Worm (Caenorhabditis elegans) whole organism, late embryonic: ENCODE results near the gene srd-39.

ENCODE experiments used
- C38D4.7 ChIP-seq: fragments of 200-800 bp; sonication (Bioruptor generic); optimal IDR thresholded peaks from 2 replicates; lab custom pipeline; 2018; ENCODE audit warnings: mild to moderate bottlenecking, missing genetic modification characterization, moderate library complexity, missing compliant biosample characterization
- F13H6.1 ChIP-seq: sonication (generic microtip); optimal IDR thresholded peaks from 2 replicates; lab custom pipeline; 2016; ENCODE audit warnings: missing genetic modification characterization, missing compliant biosample characterization
- K02D7.2 ChIP-seq: sonication (generic microtip); optimal IDR thresholded peaks from 2 replicates; lab custom pipeline; 2017; ENCODE audit warnings: mild to moderate bottlenecking, missing genetic modification characterization, missing compliant biosample characterization
- K09A11.1 ChIP-seq: sonication (generic microtip); optimal IDR thresholded peaks from 2 replicates; lab custom pipeline; 2017; ENCODE audit warnings: antibody characterized with exemption, mild to moderate bottlenecking, missing genetic modification characterization, missing compliant biosample characterization; ENCODE audit not compliant: insufficient read depth
- T23F11.4 ChIP-seq: fragments of 200-800 bp; sonication (Bioruptor generic); optimal IDR thresholded peaks from 2 replicates; lab custom pipeline; 2018; ENCODE audit warnings: mild to moderate bottlenecking, missing genetic modification characterization, missing compliant biosample characterization
- Y22D7AL.16 ChIP-seq: sonication (generic microtip); optimal IDR thresholded peaks from 2 replicates; lab custom pipeline; 2016; ENCODE audit warnings: missing genetic modification characterization, missing compliant biosample characterization
- ahr-1 ChIP-seq: sonication (generic microtip); optimal IDR thresholded peaks from 2 replicates; lab custom pipeline; 2016; ENCODE audit warnings: missing genetic modification characterization, missing compliant biosample characterization
- ama-1 ChIP-seq: fragments of 150-350 bp; optimal IDR thresholded peaks from 2 replicates; lab custom pipeline; 2014
- ceh-14 ChIP-seq: sonication (generic microtip); optimal IDR thresholded peaks from 2 replicates; lab custom pipeline; 2016; ENCODE audit warnings: missing genotype, missing genetic modification characterization, missing compliant biosample characterization
- ceh-18 ChIP-seq: sonication (generic microtip); optimal IDR thresholded peaks from 2 replicates; lab custom pipeline; 2016; ENCODE audit warnings: missing genetic modification characterization, missing compliant biosample characterization
- ceh-19 ChIP-seq: fragments of 200-800 bp; sonication (Bioruptor generic); optimal IDR thresholded peaks from 2 replicates; lab custom pipeline; 2018; ENCODE audit warnings: mild to moderate bottlenecking, missing genetic modification characterization, missing compliant biosample characterization
- ceh-30 ChIP-seq: fragments of 150-350 bp; optimal IDR thresholded peaks from 2 replicates; lab custom pipeline; 2014; ENCODE audit warnings: missing biosample characterization, missing genetic modification characterization
- ceh-31 ChIP-seq: sonication (generic microtip); optimal IDR thresholded peaks from 2 replicates; lab custom pipeline; 2016; ENCODE audit warnings: missing genetic modification characterization, missing compliant biosample characterization
- ceh-45 ChIP-seq: fragments of 200-800 bp; sonication (Bioruptor generic); IDR thresholded peaks from 2 replicates; pipeline ENCODE4 v1.3.6; 2022; ENCODE audit warnings: missing genetic modification reagents, missing genetic modification characterization, missing compliant biosample characterization
- ceh-48 ChIP-seq: sonication (generic microtip); optimal IDR thresholded peaks from 2 replicates; lab custom pipeline; 2016; ENCODE audit warnings: missing genetic modification characterization, inconsistent platforms, missing compliant biosample characterization
- ceh-6 ChIP-seq: fragments of 200-800 bp; sonication (Bioruptor generic); optimal IDR thresholded peaks from 2 replicates; lab custom pipeline; 2018; ENCODE audit warnings: mild to moderate bottlenecking, missing genetic modification characterization, missing compliant biosample characterization
- ceh-9 ChIP-seq: sonication (generic microtip); optimal IDR thresholded peaks from 2 replicates; lab custom pipeline; 2016; ENCODE audit warnings: mild to moderate bottlenecking, missing genetic modification characterization, inconsistent platforms, missing compliant biosample characterization
- dmd-4 ChIP-seq: sonication (generic microtip); optimal IDR thresholded peaks from 2 replicates; lab custom pipeline; 2016; ENCODE audit warnings: borderline replicate concordance, missing genetic modification characterization, missing compliant biosample characterization
- dve-1 ChIP-seq: sonication (generic microtip); optimal IDR thresholded peaks from 2 replicates; lab custom pipeline; 2017; ENCODE audit warnings: antibody characterized with exemption, mild to moderate bottlenecking, missing genetic modification characterization, missing compliant biosample characterization
- elt-4 ChIP-seq: sonication (generic microtip); optimal IDR thresholded peaks from 2 replicates; lab custom pipeline; 2016; ENCODE audit warnings: missing genetic modification characterization, missing compliant biosample characterization
- ets-4 ChIP-seq: sonication (generic microtip); optimal IDR thresholded peaks from 2 replicates; lab custom pipeline; 2016; ENCODE audit warnings: missing genetic modification characterization, missing compliant biosample characterization
- fax-1 ChIP-seq: sonication (generic microtip); optimal IDR thresholded peaks from 2 replicates; lab custom pipeline; 2016; ENCODE audit warnings: missing genotype, missing genetic modification characterization, missing compliant biosample characterization
- fkh-10 ChIP-seq: fragments of 150-350 bp; optimal IDR thresholded peaks from 2 replicates; lab custom pipeline; 2014; ENCODE audit warnings: missing biosample characterization, missing genetic modification reagents, missing genetic modification characterization
- fkh-6 ChIP-seq: sonication (generic microtip); optimal IDR thresholded peaks from 2 replicates; lab custom pipeline; 2016; ENCODE audit warnings: missing genetic modification characterization, missing compliant biosample characterization
- hlh-13 ChIP-seq: fragments of 200-800 bp; sonication (Bioruptor generic); optimal IDR thresholded peaks from 2 replicates; lab custom pipeline; 2018; ENCODE audit warnings: mild to moderate bottlenecking, missing genetic modification characterization, missing compliant biosample characterization
- hlh-15 ChIP-seq: sonication (generic microtip); optimal IDR thresholded peaks from 2 replicates; lab custom pipeline; 2016; ENCODE audit warnings: missing genetic modification characterization, missing compliant biosample characterization
- hlh-8 ChIP-seq: sonication (generic microtip); optimal IDR thresholded peaks from 2 replicates; lab custom pipeline; 2016; ENCODE audit warnings: missing genotype, missing genetic modification characterization, missing compliant biosample characterization
- lim-6 ChIP-seq: sonication (generic microtip); optimal IDR thresholded peaks from 2 replicates; lab custom pipeline; 2016; ENCODE audit warnings: missing genetic modification characterization, missing compliant biosample characterization
- lin-11 ChIP-seq: fragments of 200-800 bp; sonication (Bioruptor generic); optimal IDR thresholded peaks from 2 replicates; lab custom pipeline; 2018; ENCODE audit warnings: mild to moderate bottlenecking, missing genetic modification characterization, missing compliant biosample characterization
- madf-2 ChIP-seq: sonication (generic microtip); optimal IDR thresholded peaks from 2 replicates; lab custom pipeline; 2017; ENCODE audit warnings: missing genetic modification characterization, missing compliant biosample characterization
- mec-3 ChIP-seq: sonication (generic microtip); optimal IDR thresholded peaks from 2 replicates; lab custom pipeline; 2016; ENCODE audit warnings: borderline replicate concordance, missing genetic modification characterization, missing compliant biosample characterization
- nfya-1 ChIP-seq: sonication (generic microtip); optimal IDR thresholded peaks from 2 replicates; lab custom pipeline; 2017; ENCODE audit warnings: missing genetic modification characterization, mild to moderate bottlenecking, missing compliant biosample characterization, antibody characterized with exemption, moderate library complexity
- nhr-11 ChIP-seq: fragments of 150-350 bp; optimal IDR thresholded peaks from 2 replicates; lab custom pipeline; 2014; ENCODE audit warnings: missing biosample characterization, missing genetic modification characterization
- nhr-232 ChIP-seq: sonication (generic microtip); optimal IDR thresholded peaks from 2 replicates; lab custom pipeline; 2016; ENCODE audit warnings: missing genetic modification characterization, missing compliant biosample characterization
- pag-3 ChIP-seq: sonication (generic microtip); optimal IDR thresholded peaks from 2 replicates; lab custom pipeline; 2016; ENCODE audit warnings: missing compliant biosample characterization, missing genetic modification characterization, borderline replicate concordance
- pat-9 ChIP-seq: fragments of 200-800 bp; sonication (Bioruptor generic); optimal IDR thresholded peaks from 2 replicates; lab custom pipeline; 2018; ENCODE audit warnings: mild to moderate bottlenecking, missing genetic modification characterization, moderate library complexity, missing compliant biosample characterization
- pax-1 ChIP-seq: fragments of 150-350 bp; optimal IDR thresholded peaks from 2 replicates; lab custom pipeline; 2014; ENCODE audit warnings: missing biosample characterization, missing genetic modification characterization
- pha-2 ChIP-seq: sonication (generic microtip); optimal IDR thresholded peaks from 2 replicates; lab custom pipeline; 2017; ENCODE audit warnings: mild to moderate bottlenecking, missing genetic modification characterization, missing compliant biosample characterization
- pha-4 ChIP-seq: fragments of 150-350 bp; optimal IDR thresholded peaks from 2 replicates; lab custom pipeline; 2018; ENCODE audit warnings: missing biosample characterization, missing genetic modification reagents, missing genetic modification characterization
- pqm-1 ChIP-seq: sonication (generic microtip); optimal IDR thresholded peaks from 2 replicates; lab custom pipeline; 2016; ENCODE audit warnings: missing genetic modification characterization, missing compliant biosample characterization
- ref-2 ChIP-seq: sonication (generic microtip); optimal IDR thresholded peaks from 2 replicates; lab custom pipeline; 2016; ENCODE audit warnings: missing genetic modification characterization, missing compliant biosample characterization
- rnt-1 ChIP-seq: sonication (generic microtip); optimal IDR thresholded peaks from 2 replicates; lab custom pipeline; 2016; ENCODE audit warnings: missing genetic modification characterization, missing compliant biosample characterization
- sdc-2 ChIP-seq: sonication (generic microtip); optimal IDR thresholded peaks from 2 replicates; lab custom pipeline; 2016; ENCODE audit warnings: missing genotype, missing genetic modification characterization, missing compliant biosample characterization
- sox-2 ChIP-seq: fragments of 200-800 bp; sonication (Bioruptor generic); IDR thresholded peaks from 2 replicates; pipeline ENCODE4 v1.3.6; 2022; ENCODE audit warnings: missing genetic modification reagents, missing genetic modification characterization, missing compliant biosample characterization
- sox-4 ChIP-seq: sonication (generic microtip); optimal IDR thresholded peaks from 2 replicates; lab custom pipeline; 2017; ENCODE audit warnings: mild to moderate bottlenecking, missing genetic modification characterization, inconsistent platforms, missing compliant biosample characterization
- tbx-2 ChIP-seq: sonication (generic microtip); optimal IDR thresholded peaks from 2 replicates; lab custom pipeline; 2016; ENCODE audit warnings: missing genetic modification characterization, missing compliant biosample characterization
- ttx-3 ChIP-seq: sonication (generic microtip); optimal IDR thresholded peaks from 2 replicates; lab custom pipeline; 2016; ENCODE audit warnings: missing genetic modification reagents, missing genetic modification characterization, missing compliant biosample characterization
- unc-42 ChIP-seq: sonication (generic microtip); optimal IDR thresholded peaks from 2 replicates; lab custom pipeline; 2016; ENCODE audit warnings: missing genotype, missing genetic modification characterization, missing compliant biosample characterization
- unc-55 ChIP-seq: sonication (generic microtip); optimal IDR thresholded peaks from 2 replicates; lab custom pipeline; 2017; ENCODE audit warnings: missing biosample characterization, missing genetic modification reagents, missing genetic modification characterization
- unc-86 ChIP-seq: sonication (generic microtip); optimal IDR thresholded peaks from 2 replicates; lab custom pipeline; 2016; ENCODE audit warnings: missing genetic modification characterization, missing compliant biosample characterization
- zip-5 ChIP-seq: sonication (generic microtip); optimal IDR thresholded peaks from 2 replicates; lab custom pipeline; 2016; ENCODE audit warnings: missing genetic modification characterization, missing compliant biosample characterization

The srd-39 gene

DNA sequence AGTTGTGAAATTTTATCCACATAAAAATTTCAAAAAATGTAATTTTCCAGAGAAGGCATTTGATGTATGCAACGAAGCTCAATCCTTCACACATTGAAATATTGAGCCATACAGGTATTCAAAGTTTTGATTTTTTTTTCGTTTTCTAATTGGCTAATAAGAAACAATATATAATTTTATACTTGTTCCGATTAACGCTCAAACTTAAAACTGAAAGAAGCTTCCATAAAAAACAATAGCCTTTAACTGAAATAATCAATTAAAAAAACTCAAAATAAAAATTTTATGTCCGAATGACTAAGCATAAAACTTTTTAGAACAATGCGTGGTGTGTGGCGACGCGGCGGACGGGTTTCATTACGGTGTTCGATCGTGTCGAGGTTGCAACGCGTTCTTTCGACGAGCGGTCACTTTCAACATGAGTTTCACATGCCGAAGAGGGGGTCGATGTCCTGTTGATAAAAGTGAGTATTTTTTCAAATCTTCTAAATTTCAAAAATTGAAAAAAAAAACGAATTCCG is 48.4 kb downstream of the srd-39 start, which contains the start of gene nhr-32:
Gene nhr-32 (plus strand): TSS at position 51 of the 521 bp plus-strand sequence.
- TF ChIP-seq ceh-9 (tag; lab: Kevin White, UChicago) = no peak
- TF ChIP-seq hlh-8 = no peak
- TF ChIP-seq Y22D7AL.16 (tag; lab: Kevin White, UChicago) = no peak
- no peak for TF ChIP-seq rnt-1 (tag; lab: Kevin White, UChicago)

DNA sequence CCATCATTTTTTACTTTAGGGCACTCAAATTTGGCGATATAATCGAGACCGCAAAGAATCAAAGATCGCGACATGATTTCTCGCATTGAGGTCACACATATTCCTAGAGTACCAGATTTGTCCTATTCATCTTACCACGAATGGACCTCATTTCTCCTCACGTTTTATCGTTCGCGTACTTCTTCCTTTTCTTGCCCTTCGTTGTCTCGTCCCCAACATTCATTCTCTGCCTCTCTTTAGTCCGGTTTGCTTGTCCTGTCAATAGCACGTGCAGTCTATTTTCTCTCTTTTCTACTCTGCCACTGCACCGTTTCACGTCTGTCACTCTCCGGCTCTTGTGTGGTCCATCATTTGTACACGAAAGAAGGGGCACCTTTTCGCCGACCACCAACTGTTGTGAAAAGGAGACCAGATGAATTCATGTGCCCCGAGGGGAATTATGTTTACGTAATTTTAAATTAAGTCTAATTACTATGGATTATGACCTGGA is 49.0 kb downstream of the srd-39 start:
- TF ChIP-seq tbx-2 = peak; percentile 69
- TF ChIP-seq hlh-13 (GFP tag; lab: Kevin White, UChicago) = no peak
- no peak for TF ChIP-seq nhr-232
- peak; percentile 9 for TF ChIP-seq F13H6.1
- TF ChIP-seq ceh-14 = no peak
- TF ChIP-seq ceh-9 (tag; lab: Kevin White, UChicago) = no peak
- no peak for TF ChIP-seq pax-1 (tag; lab: Kevin White, UChicago)
- TF ChIP-seq zip-5 = no peak
- TF ChIP-seq hlh-15 (tag; lab: Kevin White, UChicago) = no peak
- TF ChIP-seq ceh-31 (tag; lab: Kevin White, UChicago) = peak; percentile 88
- TF ChIP-seq madf-2 (tag; lab: Kevin White, UChicago) = no peak
- TF ChIP-seq pag-3 (tag; lab: Kevin White, UChicago) = no peak
- no peak for TF ChIP-seq T23F11.4 (GFP tag; lab: Kevin White, UChicago)
- no peak for TF ChIP-seq K09A11.1
- no peak for TF ChIP-seq fax-1 (tag; lab: Kevin White, UChicago)
- TF ChIP-seq lim-6 (tag; lab: Kevin White, UChicago) = no peak
- no peak for TF ChIP-seq Y22D7AL.16 (tag; lab: Kevin White, UChicago)
- no peak for TF ChIP-seq fkh-10 (GFP tag; lab: Kevin White, UChicago)
- peak; percentile 50 for TF ChIP-seq ceh-18 (tag; lab: Kevin White, UChicago)
- TF ChIP-seq ttx-3 (tag; lab: Kevin White, UChicago) = no peak
- peak; percentile 56 for TF ChIP-seq sdc-2 (tag; lab: Kevin White, UChicago)
- TF ChIP-seq pqm-1 = no peak
- TF ChIP-seq unc-55 = peak; percentile 83
- no peak for TF ChIP-seq sox-4 (tag; lab: Kevin White, UChicago)
- no peak for TF ChIP-seq lin-11
- no peak for TF ChIP-seq ama-1 (lab: Kevin White, UChicago)
- peak; percentile 70 for TF ChIP-seq nfya-1 (tag; lab: Kevin White, UChicago)
- peak; percentile 16 for TF ChIP-seq ceh-19 (GFP tag; lab: Kevin White, UChicago)
- TF ChIP-seq unc-42 (tag; lab: Kevin White, UChicago) = peak; percentile 41
- no peak for TF ChIP-seq C38D4.7
- TF ChIP-seq ceh-6 (GFP tag; lab: Kevin White, UChicago) = no peak
- no peak for TF ChIP-seq pha-4 (tag; lab: Kevin White, UChicago)
- no peak for TF ChIP-seq mec-3
- no peak for TF ChIP-seq sox-2 (GFP tag; lab: Robert Waterston, UW)
- no peak for TF ChIP-seq elt-4
- TF ChIP-seq dmd-4 (tag; lab: Kevin White, UChicago) = peak; percentile 29
- TF ChIP-seq dve-1 (tag; lab: Kevin White, UChicago) = peak; percentile 10
- no peak for TF ChIP-seq K02D7.2 (tag; lab: Kevin White, UChicago)
- TF ChIP-seq ceh-45 = no peak
- TF ChIP-seq fkh-6 (tag; lab: Kevin White, UChicago) = peak; percentile 13
- TF ChIP-seq pha-2 = no peak
- no peak for TF ChIP-seq ceh-30 (tag; lab: Kevin White, UChicago)
- no peak for TF ChIP-seq nhr-11 (tag; lab: Kevin White, UChicago)
- TF ChIP-seq ref-2 = peak; percentile 12
- no peak for TF ChIP-seq ahr-1
- TF ChIP-seq pat-9 (tag; lab: Kevin White, UChicago) = no peak
- peak; percentile 7 for TF ChIP-seq ets-4 (tag; lab: Kevin White, UChicago)
- peak; percentile 19 for TF ChIP-seq ceh-48 (tag; lab: Kevin White, UChicago)
- TF ChIP-seq unc-86 (tag; lab: Kevin White, UChicago) = no peak
